Fruit fly (Drosophila melanogaster): ENCODE results near the gene Lamtor4.

Lamtor4 gene

dm6 chr3L:3862504-3863380 is 34.0 kb upstream of the Lamtor4 start (continued):
- TF ChIP-seq acj6 (GFP tag; optimal IDR thresholded peaks at IDR 0.05) (peak; percentile 38), ss (GFP tag; optimal IDR thresholded peaks at IDR 0.05) (peak in 1 of 2 experiments; percentile 60), Met (GFP tag; optimal IDR thresholded peaks at IDR 0.05) (peak; percentile 41), dsx (GFP tag; optimal IDR thresholded peaks at IDR 0.05; ENCODE audit: poor library complexity, severe bottlenecking) (no peak), Hr39 (GFP tag; optimal IDR thresholded peaks at IDR 0.05) (peak; percentile 14), CG4318 (GFP tag; optimal IDR thresholded peaks at IDR 0.05) (no peak), CG3919 (GFP tag; optimal IDR thresholded peaks at IDR 0.05) (peak; percentile 41), Eip78C (GFP tag) (peak; percentile 81), OdsH (GFP tag; optimal IDR thresholded peaks at IDR 0.05) (peak; percentile 40)

dm6 chr3L:3863462-3863861 is 33.2 kb upstream of the Lamtor4 start:
- peak; percentile 62 for TF ChIP-seq svp (GFP tag)
- no peak for TF ChIP-seq Lpt (GFP tag; optimal IDR thresholded peaks at IDR 0.05)
- TF ChIP-seq salr (GFP tag; optimal IDR thresholded peaks at IDR 0.05): no peak
- TF ChIP-seq CG32006 (GFP tag; optimal IDR thresholded peaks at IDR 0.05): no peak
- peak; percentile 8 for TF ChIP-seq Sox14 (GFP tag; optimal IDR thresholded peaks at IDR 0.05)
- no peak for TF ChIP-seq ss (GFP tag; optimal IDR thresholded peaks at IDR 0.05)
- TF ChIP-seq Eip93F (GFP tag; optimal IDR thresholded peaks at IDR 0.05): no peak
- TF ChIP-seq CG10669 (GFP tag; optimal IDR thresholded peaks at IDR 0.05): no peak
- TF ChIP-seq topi (GFP tag; optimal IDR thresholded peaks at IDR 0.05): peak; percentile 28
- TF ChIP-seq CG4318 (GFP tag; optimal IDR thresholded peaks at IDR 0.05): no peak
- TF ChIP-seq CG15336 (GFP tag; IDR thresholded peaks at IDR 0.05): no peak
- no peak for TF ChIP-seq vri (GFP tag; optimal IDR thresholded peaks at IDR 0.05)
- TF ChIP-seq pdm3 (GFP tag; optimal IDR thresholded peaks at IDR 0.05): peak; percentile 12
- TF ChIP-seq fkh (GFP tag; optimal IDR thresholded peaks at IDR 0.05): no peak
- no peak for TF ChIP-seq CG6808 (GFP tag; optimal IDR thresholded peaks at IDR 0.05)
- TF ChIP-seq Ets96B (tag; optimal IDR thresholded peaks at IDR 0.05): no peak
- no peak for TF ChIP-seq net (GFP tag; optimal IDR thresholded peaks at IDR 0.05)
- TF ChIP-seq CG6854 (GFP tag; optimal IDR thresholded peaks at IDR 0.05): no peak
- TF ChIP-seq fd59A (GFP tag; optimal IDR thresholded peaks at IDR 0.05): no peak
- TF ChIP-seq Smox (GFP tag; optimal IDR thresholded peaks at IDR 0.05): peak; percentile 10
- no peak for TF ChIP-seq CG16779 (tag; optimal IDR thresholded peaks at IDR 0.05)
- TF ChIP-seq cyc (GFP tag; optimal IDR thresholded peaks at IDR 0.05): peak; percentile 13
- no peak for TF ChIP-seq CG34406 (GFP tag; optimal IDR thresholded peaks at IDR 0.05)
- TF ChIP-seq CG1621 (tag; optimal IDR thresholded peaks at IDR 0.05): no peak
- peak; percentile 34 for TF ChIP-seq CG10631 (GFP tag; optimal IDR thresholded peaks at IDR 0.05)
- TF ChIP-seq CG9139 (GFP tag; optimal IDR thresholded peaks at IDR 0.05): no peak
- TF ChIP-seq Sox15 (GFP tag; optimal IDR thresholded peaks at IDR 0.05): no peak
- TF ChIP-seq CG3032 (tag; optimal IDR thresholded peaks at IDR 0.05): no peak
- no peak for TF ChIP-seq CG6276 (GFP tag; optimal IDR thresholded peaks at IDR 0.05)
- TF ChIP-seq eg (GFP tag; IDR thresholded peaks at IDR 0.05): no peak
- no peak for TF ChIP-seq Hr4 (GFP tag; optimal IDR thresholded peaks at IDR 0.05)
- TF ChIP-seq lz (GFP tag; optimal IDR thresholded peaks at IDR 0.05): peak; percentile 1
- no peak for TF ChIP-seq CG31627 (GFP tag; optimal IDR thresholded peaks at IDR 0.05)
- TF ChIP-seq dac (GFP tag; optimal IDR thresholded peaks at IDR 0.05): no peak
- peak; percentile 33 for TF ChIP-seq Met (GFP tag; optimal IDR thresholded peaks at IDR 0.05)
- peak; percentile 55; the same call in 2 of the 3 replicates for TF ChIP-seq CG6163 (GFP tag; IDR thresholded peaks at IDR 0.05)
- TF ChIP-seq CG8319 (GFP tag; optimal IDR thresholded peaks at IDR 0.05): no peak
- no peak for TF ChIP-seq spab (GFP tag; optimal IDR thresholded peaks at IDR 0.05)
- TF ChIP-seq dsx (GFP tag; optimal IDR thresholded peaks at IDR 0.05; ENCODE audit: poor library complexity, severe bottlenecking): no peak
- peak; percentile 13 for TF ChIP-seq acj6 (GFP tag; optimal IDR thresholded peaks at IDR 0.05)
- peak; percentile 11 for TF ChIP-seq Sox102F (GFP tag; optimal IDR thresholded peaks at IDR 0.05)
- no peak for TF ChIP-seq CG8632 (GFP tag; optimal IDR thresholded peaks at IDR 0.05)
- TF ChIP-seq CG11762 (GFP tag; optimal IDR thresholded peaks at IDR 0.05; ENCODE audit: insufficient read depth): no peak
- TF ChIP-seq CG7368 (GFP tag; optimal IDR thresholded peaks at IDR 0.05): no peak
